Worm (Caenorhabditis elegans) whole organism, L1 larva: ENCODE data around the gene C09F5.3.

Experiments used
- C04F5.9 ChIP-seq: sonication (generic microtip); optimal IDR thresholded peaks from 2 replicates; lab custom pipeline; 2016; ENCODE audit warnings: missing genetic modification characterization, missing compliant biosample characterization
- C16A3.4 ChIP-seq: fragments of 150-350 bp; optimal IDR thresholded peaks from 2 replicates; lab custom pipeline; 2014; ENCODE audit warnings: missing biosample characterization, missing genetic modification characterization
- C34B4.2 ChIP-seq: sonication (generic microtip); optimal IDR thresholded peaks from 2 replicates; lab custom pipeline; 2017; ENCODE audit warnings: mild to moderate bottlenecking, missing genetic modification characterization, missing compliant biosample characterization
- F16B12.6 ChIP-seq: fragments of 150-350 bp; optimal IDR thresholded peaks from 2 replicates; lab custom pipeline; 2014; ENCODE audit warnings: missing biosample characterization, missing genetic modification characterization
- Y116A8C.19 ChIP-seq: sonication (generic microtip); optimal IDR thresholded peaks from 2 replicates; lab custom pipeline; 2016; ENCODE audit warnings: missing compliant biosample characterization, missing genetic modification characterization, borderline replicate concordance
- aly-2 ChIP-seq: fragments of 150-350 bp; optimal IDR thresholded peaks from 2 replicates; lab custom pipeline; 2014; ENCODE audit warnings: missing biosample characterization, missing genetic modification characterization
- ama-1 ChIP-seq: fragments of 150-350 bp; optimal IDR thresholded peaks from 2 replicates; lab custom pipeline; 2014
- blmp-1 ChIP-seq: fragments of 150-350 bp; optimal IDR thresholded peaks from 2 replicates; lab custom pipeline; 2014; ENCODE audit warnings: missing biosample characterization, missing genetic modification characterization
- ceh-82 ChIP-seq, 3 experiments: fragments of 150-350 bp in 1 of 3; sonication (generic microtip) in 2 of 3; optimal IDR thresholded peaks; 2 replicates each; lab custom pipeline; 2014 to 2017; ENCODE audit warnings: missing biosample characterization in 3 of 3, missing genetic modification characterization in 3 of 3
- ceh-88 ChIP-seq: fragments of 200-800 bp; sonication (Bioruptor generic); IDR thresholded peaks from 2 replicates; pipeline ENCODE4 v1.3.6; 2022; ENCODE audit warnings: missing genetic modification characterization, missing compliant biosample characterization
- ceh-90 ChIP-seq: sonication (generic microtip); optimal IDR thresholded peaks from 2 replicates; lab custom pipeline; 2016; ENCODE audit warnings: missing genetic modification characterization, missing compliant biosample characterization
- ces-1 ChIP-seq: fragments of 150-350 bp; optimal IDR thresholded peaks from 2 replicates; lab custom pipeline; 2014; ENCODE audit warnings: missing biosample characterization, missing genetic modification reagents, missing genetic modification characterization
- dpl-1 ChIP-seq, 3 experiments: fragments of 150-350 bp in 2 of 3; sonication (generic microtip) in 1 of 3; optimal IDR thresholded peaks; 2 replicates each; lab custom pipeline; 2014 to 2017; ENCODE audit warnings: missing biosample characterization in 3 of 3, missing genetic modification characterization in 3 of 3, missing genetic modification reagents in 3 of 3
- dsc-1 ChIP-seq: sonication (generic microtip); optimal IDR thresholded peaks from 2 replicates; lab custom pipeline; 2016; ENCODE audit warnings: mild to moderate bottlenecking, missing genetic modification characterization, missing compliant biosample characterization
- efl-1 ChIP-seq, 4 experiments: fragments of 150-350 bp; optimal IDR thresholded peaks in 3 of 4; peaks in 1 of 4; 1 replicate in 1 of 4; 2 replicates in 3 of 4; lab custom pipeline; 2014; ENCODE audit warnings: missing biosample characterization in 2 of 4, missing genetic modification characterization in 2 of 4, missing genetic modification reagents in 2 of 4
- egl-13 ChIP-seq: sonication (generic microtip); optimal IDR thresholded peaks from 2 replicates; lab custom pipeline; 2016; ENCODE audit warnings: missing genotype, missing genetic modification reagents, missing genetic modification characterization, missing compliant biosample characterization
- egl-27 ChIP-seq, 2 experiments: fragments of 150-350 bp in 1 of 2; sonication (generic microtip); optimal IDR thresholded peaks; 3 replicates each; lab custom pipeline; 2017 to 2018; ENCODE audit warnings: missing biosample characterization in 2 of 2, missing genetic modification characterization in 2 of 2, missing genetic modification reagents in 2 of 2
- elt-2 ChIP-seq: sonication (generic microtip); optimal IDR thresholded peaks from 2 replicates; lab custom pipeline; 2016; ENCODE audit warnings: missing genetic modification characterization, mild to moderate bottlenecking, inconsistent platforms, missing compliant biosample characterization, missing genetic modification reagents
- ets-5 ChIP-seq: fragments of 200-800 bp; sonication (Bioruptor generic); IDR thresholded peaks from 2 replicates; pipeline ENCODE4 v1.3.6; 2022; ENCODE audit warnings: missing genetic modification characterization, missing compliant biosample characterization
- fkh-10 ChIP-seq: sonication (generic microtip); optimal IDR thresholded peaks from 2 replicates; lab custom pipeline; 2017; ENCODE audit warnings: missing biosample characterization, missing genetic modification reagents, missing genetic modification characterization
- fkh-8 ChIP-seq: sonication (generic microtip); optimal IDR thresholded peaks from 2 replicates; lab custom pipeline; 2016; ENCODE audit warnings: mild to moderate bottlenecking, missing genetic modification characterization, missing compliant biosample characterization
- fos-1 ChIP-seq: fragments of 150-350 bp; optimal IDR thresholded peaks from 2 replicates; lab custom pipeline; 2014; ENCODE audit warnings: missing biosample characterization, missing genetic modification characterization
- grh-1 ChIP-seq: fragments of 200-800 bp; sonication (Bioruptor generic); IDR thresholded peaks from 2 replicates; pipeline ENCODE4 v1.3.6; 2022; ENCODE audit warnings: missing genetic modification reagents, missing genetic modification characterization, missing compliant biosample characterization
- hpl-2 ChIP-seq: fragments of 150-350 bp; optimal IDR thresholded peaks from 2 replicates; lab custom pipeline; 2014; ENCODE audit warnings: missing biosample characterization, missing genetic modification reagents, missing genetic modification characterization
- isw-1 ChIP-seq: fragments of 200-800 bp; sonication (Bioruptor generic); IDR thresholded peaks from 2 replicates; pipeline ENCODE4 v1.3.6; 2022; ENCODE audit warnings: missing genetic modification characterization, missing compliant biosample characterization
- lin-13 ChIP-seq: fragments of 150-350 bp; optimal IDR thresholded peaks from 2 replicates; lab custom pipeline; 2014; ENCODE audit warnings: missing biosample characterization, missing genetic modification reagents, missing genetic modification characterization
- lin-35 ChIP-seq, 2 experiments: fragments of 150-350 bp; optimal IDR thresholded peaks; 2 replicates each; lab custom pipeline; 2014; ENCODE audit warnings: missing biosample characterization in 2 of 2, missing genetic modification characterization in 2 of 2, missing genetic modification reagents in 2 of 2
- lin-39 ChIP-seq: fragments of 150-350 bp; optimal IDR thresholded peaks from 2 replicates; lab custom pipeline; 2014; ENCODE audit warnings: missing biosample characterization, missing genetic modification reagents, missing genetic modification characterization
- mab-9 ChIP-seq: fragments of 200-800 bp; sonication (Bioruptor generic); IDR thresholded peaks from 2 replicates; pipeline ENCODE4 v1.3.6; 2022; ENCODE audit warnings: missing genetic modification reagents, missing genetic modification characterization, missing compliant biosample characterization
- mef-2 ChIP-seq: fragments of 150-350 bp; optimal IDR thresholded peaks from 2 replicates; lab custom pipeline; 2014; ENCODE audit warnings: missing biosample characterization, missing genetic modification characterization
- mep-1 ChIP-seq: fragments of 150-350 bp; optimal IDR thresholded peaks from 2 replicates; lab custom pipeline; 2014; ENCODE audit warnings: missing biosample characterization, missing genetic modification characterization
- nhr-12 ChIP-seq: sonication (generic microtip); optimal IDR thresholded peaks from 2 replicates; lab custom pipeline; 2017; ENCODE audit warnings: missing biosample characterization, missing genetic modification characterization
- nhr-19 ChIP-seq: fragments of 200-800 bp; sonication (Bioruptor generic); conservative IDR thresholded peaks from 2 replicates; pipeline ENCODE4 v1.3.6; 2022; ENCODE audit warnings: missing genetic modification characterization, missing compliant biosample characterization
- nhr-20 ChIP-seq: sonication (generic microtip); optimal IDR thresholded peaks from 2 replicates; lab custom pipeline; 2016; ENCODE audit warnings: mild to moderate bottlenecking, missing genetic modification characterization, missing compliant biosample characterization
- nhr-76 ChIP-seq: sonication (generic microtip); optimal IDR thresholded peaks from 2 replicates; lab custom pipeline; 2017; ENCODE audit warnings: missing biosample characterization, missing genetic modification characterization
- nhr-77 ChIP-seq: fragments of 150-350 bp; optimal IDR thresholded peaks from 2 replicates; lab custom pipeline; 2014; ENCODE audit warnings: missing biosample characterization, missing genetic modification characterization
- nhr-84 ChIP-seq: sonication (generic microtip); optimal IDR thresholded peaks from 2 replicates; lab custom pipeline; 2017; ENCODE audit warnings: missing biosample characterization, missing genetic modification characterization
- rnt-1 ChIP-seq: sonication (generic microtip); optimal IDR thresholded peaks from 2 replicates; lab custom pipeline; 2016; ENCODE audit warnings: mild to moderate bottlenecking, missing genetic modification characterization, moderate library complexity, missing compliant biosample characterization
- snu-23 ChIP-seq: sonication (generic microtip); optimal IDR thresholded peaks from 2 replicates; lab custom pipeline; 2016; ENCODE audit warnings: missing genetic modification characterization, missing compliant biosample characterization
- sox-4 ChIP-seq: sonication (generic microtip); optimal IDR thresholded peaks from 2 replicates; lab custom pipeline; 2016; ENCODE audit warnings: missing genetic modification characterization, missing compliant biosample characterization
- swsn-7 ChIP-seq: sonication (generic microtip); optimal IDR thresholded peaks from 2 replicates; lab custom pipeline; 2016; ENCODE audit warnings: missing genetic modification characterization, missing compliant biosample characterization
- tlp-1 ChIP-seq: fragments of 150-350 bp; optimal IDR thresholded peaks from 2 replicates; lab custom pipeline; 2014; ENCODE audit warnings: missing biosample characterization, missing genetic modification characterization
- unc-130 ChIP-seq: fragments of 150-350 bp; optimal IDR thresholded peaks from 2 replicates; lab custom pipeline; 2017; ENCODE audit warnings: missing biosample characterization, missing genetic modification characterization, inconsistent platforms
- unc-30 ChIP-seq: sonication (generic microtip); optimal IDR thresholded peaks from 2 replicates; lab custom pipeline; 2017; ENCODE audit warnings: missing biosample characterization, missing genetic modification characterization
- unc-62 ChIP-seq: fragments of 150-350 bp; optimal IDR thresholded peaks from 2 replicates; lab custom pipeline; 2014; ENCODE audit warnings: missing biosample characterization, missing genetic modification reagents, missing genetic modification characterization
- unc-86 ChIP-seq: sonication (generic microtip); optimal IDR thresholded peaks from 2 replicates; lab custom pipeline; 2016; ENCODE audit warnings: missing genetic modification characterization, missing compliant biosample characterization
- unc-98 ChIP-seq: fragments of 200-800 bp; sonication (Bioruptor generic); IDR thresholded peaks from 2 replicates; pipeline ENCODE4 v1.3.6; 2022; ENCODE audit warnings: missing genetic modification characterization, missing compliant biosample characterization
- xbp-1 ChIP-seq: sonication (generic microtip); optimal IDR thresholded peaks from 2 replicates; lab custom pipeline; 2016; ENCODE audit warnings: missing genetic modification characterization, missing compliant biosample characterization
- zag-1 ChIP-seq: fragments of 150-350 bp; optimal IDR thresholded peaks from 2 replicates; lab custom pipeline; 2014; ENCODE audit warnings: missing biosample characterization, missing genetic modification characterization
- ztf-11 ChIP-seq, 2 experiments: sonication (generic microtip); optimal IDR thresholded peaks; 2 replicates each; lab custom pipeline; 2016 to 2017; ENCODE audit warnings: missing genetic modification characterization in 2 of 2, missing biosample characterization in 1 of 2, missing compliant biosample characterization in 1 of 2

C09F5.3 gene

ce11 chrIII:668303-668893, 3.3 kb upstream of the C09F5.3 start, which contains the start of gene W02B3.3 (continued):
- peak; percentile 50 for TF ChIP-seq ces-1
- peak; percentile 78 for TF ChIP-seq swsn-7 (tag; lab: Kevin White, UChicago)
- peak; percentile 55 for TF ChIP-seq fos-1 (tag; lab: Kevin White, UChicago)
- peak; percentile 86 for TF ChIP-seq unc-86 (tag; lab: Kevin White, UChicago)
- no peak for TF ChIP-seq ets-5 (GFP tag; lab: Robert Waterston, UW)
- TF ChIP-seq ceh-82 (tag; optimal IDR thresholded peaks at IDR 0.05; lab: Kevin White, UChicago): peak; percentile 57 to 91 (median 76)
- peak in 1 of 2 experiments; percentile 27 for TF ChIP-seq lin-35 (GFP tag; optimal IDR thresholded peaks at IDR 0.05; lab: Kevin White, UChicago)
- peak; percentile 70 for TF ChIP-seq dsc-1 (tag; lab: Kevin White, UChicago)
- peak; percentile 42 to 47 for TF ChIP-seq efl-1 (optimal IDR thresholded peaks at IDR 0.05; lab: Kevin White, UChicago)
- no peak for TF ChIP-seq efl-1 (GFP tag; optimal IDR thresholded peaks at IDR 0.05 in 1 of 2; lab: Kevin White, UChicago)
- TF ChIP-seq unc-130 (tag; lab: Kevin White, UChicago): peak; percentile 42
- peak; percentile 79 for TF ChIP-seq snu-23 (GFP tag; lab: Kevin White, UChicago)
- TF ChIP-seq mab-9 (GFP tag; lab: Robert Waterston, UW): peak; percentile 40; the same call in 1 of the 2 replicates
- TF ChIP-seq ztf-11 (tag; optimal IDR thresholded peaks at IDR 0.05; lab: Kevin White, UChicago): no peak
- TF ChIP-seq xbp-1: peak; percentile 55
- TF ChIP-seq nhr-19 (GFP tag; lab: Robert Waterston, UW): 0 out of 2 replicates have a peak, but pooled peaks have one; percentile 9
- no peak for TF ChIP-seq unc-30 (tag; lab: Kevin White, UChicago)
- TF ChIP-seq lin-13 (GFP tag; lab: Kevin White, UChicago): peak; percentile 8
- no peak for TF ChIP-seq aly-2 (tag; lab: Kevin White, UChicago)
- TF ChIP-seq rnt-1 (tag; lab: Kevin White, UChicago): peak; percentile 53
- no peak for TF ChIP-seq hpl-2 (GFP tag; lab: Kevin White, UChicago)
- TF ChIP-seq nhr-77 (tag; lab: Kevin White, UChicago): no peak
- TF ChIP-seq isw-1 (GFP tag; lab: Robert Waterston, UW): peak; percentile 66
- peak; percentile 92 for TF ChIP-seq fkh-8 (tag; lab: Kevin White, UChicago)
- no peak for TF ChIP-seq mef-2
- no peak for TF ChIP-seq Y116A8C.19 (tag; lab: Kevin White, UChicago)
- peak; percentile 94 for TF ChIP-seq fkh-10
- no peak for TF ChIP-seq C34B4.2 (tag; lab: Kevin White, UChicago)
- peak; percentile 38 for TF ChIP-seq nhr-20 (tag; lab: Kevin White, UChicago)
- TF ChIP-seq egl-27 (tag; optimal IDR thresholded peaks at IDR 0.05; lab: Kevin White, UChicago): no peak
- no peak for TF ChIP-seq C04F5.9
- TF ChIP-seq blmp-1 (tag; lab: Kevin White, UChicago): no peak
- TF ChIP-seq egl-13 (tag; lab: Kevin White, UChicago): peak; percentile 80
- TF ChIP-seq elt-2 (tag; lab: Kevin White, UChicago): no peak
- TF ChIP-seq sox-4 (tag; lab: Kevin White, UChicago): no peak
- TF ChIP-seq F16B12.6 (tag; lab: Kevin White, UChicago): no peak
- TF ChIP-seq tlp-1 (tag; lab: Kevin White, UChicago): no peak
- no peak for TF ChIP-seq grh-1
- TF ChIP-seq nhr-84 (tag; lab: Kevin White, UChicago): no peak
- no peak for TF ChIP-seq ceh-90
- TF ChIP-seq ama-1 (lab: Kevin White, UChicago): no peak
- peak; percentile 29 for TF ChIP-seq C16A3.4
- TF ChIP-seq zag-1: no peak
- no peak for TF ChIP-seq lin-39 (tag; lab: Kevin White, UChicago)
- TF ChIP-seq unc-98 (GFP tag; lab: Robert Waterston, UW): no peak
- no peak for TF ChIP-seq unc-62 (GFP tag; lab: Kevin White, UChicago)
- TF ChIP-seq dpl-1 (GFP tag; optimal IDR thresholded peaks at IDR 0.05; lab: Kevin White, UChicago): peak in 1 of 3 experiments; percentile 29
- TF ChIP-seq mep-1 (tag; lab: Kevin White, UChicago): peak; percentile 64
- TF ChIP-seq ceh-88 (GFP tag; lab: Robert Waterston, UW): no peak
- TF ChIP-seq nhr-76: no peak
- TF ChIP-seq nhr-12 (tag; lab: Kevin White, UChicago): no peak
